Worm (Caenorhabditis elegans) whole organism, mixed stage, embryonic: ENCODE results near the gene exo-1.

Source experiments
- bed-3 ChIP-seq: fragments of 200-800 bp; sonication (Bioruptor generic); optimal IDR thresholded peaks from 3 replicates; lab custom pipeline; 2018; ENCODE audit warnings: mild to moderate bottlenecking, missing genetic modification characterization, moderate library complexity, missing compliant biosample characterization
- ces-1 ChIP-seq: fragments of 150-350 bp; optimal IDR thresholded peaks from 2 replicates; lab custom pipeline; 2014; ENCODE audit warnings: missing biosample characterization, missing genetic modification reagents, missing genetic modification characterization
- mep-1 ChIP-seq: fragments of 150-350 bp; optimal IDR thresholded peaks from 2 replicates; lab custom pipeline; 2017; ENCODE audit warnings: missing biosample characterization, missing genetic modification reagents, missing genetic modification characterization, inconsistent platforms
- pha-4 ChIP-seq: fragments of 150-350 bp; optimal IDR thresholded peaks from 2 replicates; lab custom pipeline; 2018; ENCODE audit warnings: missing biosample characterization, missing genetic modification reagents, missing genetic modification characterization
- sptf-1 ChIP-seq: sonication (generic microtip); optimal IDR thresholded peaks from 2 replicates; lab custom pipeline; 2017; ENCODE audit warnings: mild to moderate bottlenecking, missing genetic modification characterization, moderate library complexity, missing compliant biosample characterization
- tbx-8 ChIP-seq: fragments of 200-800 bp; sonication (Bioruptor generic); optimal IDR thresholded peaks from 2 replicates; lab custom pipeline; 2018; ENCODE audit warnings: mild to moderate bottlenecking, missing genetic modification characterization, moderate library complexity, missing compliant biosample characterization
- unc-62 ChIP-seq: fragments of 150-350 bp; optimal IDR thresholded peaks from 2 replicates; lab custom pipeline; 2014; ENCODE audit warnings: missing biosample characterization, missing genetic modification reagents, missing genetic modification characterization

DNA sequence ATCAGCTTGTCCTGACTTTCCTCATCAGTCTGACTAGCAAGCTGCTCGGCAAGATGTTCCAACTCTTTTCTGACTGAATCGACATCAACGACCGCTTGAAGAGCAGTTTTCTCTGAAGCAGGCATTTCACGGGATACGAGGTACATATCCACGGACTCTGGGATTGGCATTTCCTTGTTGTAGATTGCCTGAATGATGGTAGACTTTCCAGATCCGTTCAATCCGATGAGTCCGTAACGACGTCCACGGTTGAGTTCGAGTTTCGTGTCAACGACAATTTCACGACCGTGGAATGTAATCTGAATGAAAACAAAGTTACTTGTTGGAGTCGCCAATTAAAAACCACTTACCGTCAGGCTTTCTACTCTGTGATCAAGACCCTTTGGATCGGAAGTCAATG is 38.2 kb downstream of the exo-1 start:
- TF ChIP-seq unc-62 (GFP tag; lab: Kevin White, UChicago), result no peak
- TF ChIP-seq pha-4 (tag; lab: Kevin White, UChicago), result no peak
- no peak for TF ChIP-seq bed-3 (GFP tag; lab: Kevin White, UChicago)
- TF ChIP-seq tbx-8 (GFP tag; lab: Kevin White, UChicago), result no peak
- TF ChIP-seq ces-1, result no peak
- no peak for TF ChIP-seq sptf-1
- no peak for TF ChIP-seq mep-1 (tag; lab: Kevin White, UChicago)
